Fruit fly (Drosophila melanogaster) whole organism, embryonic: ENCODE data around the gene CG42693.

ENCODE experiments used
- B-H1 ChIP-seq: fragments of 200-800 bp; sonication (Bioruptor generic); IDR thresholded peaks from 3 replicates; pipeline ENCODE4 v1.3.6; 2022; ENCODE audit warnings: missing biosample characterization, missing genetic modification characterization
- Blimp-1 ChIP-seq: fragments of 200-800 bp; sonication (Bioruptor generic); optimal IDR thresholded peaks from 3 replicates; lab custom pipeline; 2018; ENCODE audit warnings: missing biosample characterization, missing genetic modification characterization, mild to moderate bottlenecking, moderate library complexity, missing genetic modification reagents
- CG11695 ChIP-seq: fragments of 200-800 bp; sonication (Bioruptor generic); IDR thresholded peaks from 3 replicates; pipeline ENCODE4 v1.3.6; 2022; ENCODE audit warnings: missing biosample characterization, missing genetic modification characterization
- CG12155 ChIP-seq: fragments of 200-800 bp; sonication (Bioruptor generic); optimal IDR thresholded peaks from 3 replicates; lab custom pipeline; 2016; ENCODE audit warnings: missing biosample characterization, missing genetic modification characterization
- CG12744 ChIP-seq: fragments of 200-800 bp; sonication (Bioruptor generic); optimal IDR thresholded peaks from 2 replicates; lab custom pipeline; 2016; ENCODE audit warnings: missing biosample characterization, missing genetic modification characterization
- CG13287 ChIP-seq: fragments of 200-800 bp; sonication (Bioruptor generic); IDR thresholded peaks from 2 replicates; pipeline ENCODE4 v1.3.6; 2022; ENCODE audit warnings: missing biosample characterization, missing genetic modification characterization; ENCODE audit not compliant: partially characterized antibody
- CG14710 ChIP-seq: fragments of 200-800 bp; sonication (Bioruptor generic); optimal IDR thresholded peaks from 3 replicates; lab custom pipeline; 2019; ENCODE audit warnings: missing biosample characterization, mild to moderate bottlenecking, missing genetic modification characterization, moderate library complexity
- CG15073 ChIP-seq: fragments of 200-800 bp; sonication (Bioruptor generic); optimal IDR thresholded peaks from 2 replicates; lab custom pipeline; 2016; ENCODE audit warnings: missing biosample characterization, missing genetic modification characterization
- CG17359 ChIP-seq: fragments of 200-800 bp; sonication (Bioruptor generic); optimal IDR thresholded peaks from 3 replicates; lab custom pipeline; 2018; ENCODE audit warnings: missing biosample characterization, mild to moderate bottlenecking, missing genetic modification characterization, moderate library complexity
- CG17361 ChIP-seq: fragments of 200-800 bp; sonication (Bioruptor generic); IDR thresholded peaks from 3 replicates; pipeline ENCODE4 v1.3.6; 2022; ENCODE audit warnings: missing biosample characterization, missing genetic modification characterization
- CG17385 ChIP-seq: fragments of 200-800 bp; sonication (Bioruptor generic); optimal IDR thresholded peaks from 3 replicates; lab custom pipeline; 2018; ENCODE audit warnings: missing biosample characterization, mild to moderate bottlenecking, missing genetic modification characterization
- CG18599 ChIP-seq: fragments of 200-800 bp; sonication (Bioruptor generic); optimal IDR thresholded peaks from 3 replicates; lab custom pipeline; 2017; ENCODE audit warnings: missing biosample characterization, missing genetic modification characterization, mild to moderate bottlenecking, moderate library complexity, missing genetic modification reagents
- CG30403 ChIP-seq: fragments of 200-800 bp; sonication (Bioruptor generic); optimal IDR thresholded peaks from 3 replicates; lab custom pipeline; 2016; ENCODE audit warnings: missing biosample characterization, missing genetic modification characterization
- CG3065 ChIP-seq: fragments of 200-800 bp; sonication (Bioruptor generic); optimal IDR thresholded peaks from 2 replicates; lab custom pipeline; 2016; ENCODE audit warnings: missing biosample characterization, missing genetic modification characterization
- CG34422 ChIP-seq: fragments of 200-800 bp; sonication (Bioruptor generic); IDR thresholded peaks from 3 replicates; pipeline ENCODE4 v1.3.6; 2022; ENCODE audit warnings: missing biosample characterization, missing genetic modification characterization
- CG4424 ChIP-seq: fragments of 200-800 bp; sonication (Bioruptor generic); optimal IDR thresholded peaks from 3 replicates; lab custom pipeline; 2016; ENCODE audit warnings: missing biosample characterization, missing genetic modification characterization
- CG6175 ChIP-seq: fragments of 200-800 bp; sonication (Bioruptor generic); IDR thresholded peaks from 3 replicates; pipeline ENCODE4 v1.3.6; 2022; ENCODE audit warnings: missing biosample characterization, missing genetic modification characterization
- CG6272 ChIP-seq: fragments of 200-800 bp; sonication (Bioruptor generic); IDR thresholded peaks from 2 replicates; pipeline ENCODE4 v1.3.6; 2022; ENCODE audit warnings: missing biosample characterization, missing genetic modification characterization
- CG6854 ChIP-seq: fragments of 200-800 bp; sonication (Bioruptor generic); optimal IDR thresholded peaks from 3 replicates; lab custom pipeline; 2017; ENCODE audit warnings: missing biosample characterization, mild to moderate bottlenecking, missing genetic modification characterization
- CG7839 ChIP-seq: fragments of 200-800 bp; sonication (Bioruptor generic); optimal IDR thresholded peaks from 3 replicates; lab custom pipeline; 2018; ENCODE audit warnings: missing biosample characterization, mild to moderate bottlenecking, missing genetic modification characterization, moderate library complexity
- CG9215 ChIP-seq: fragments of 200-800 bp; sonication (Bioruptor generic); IDR thresholded peaks from 2 replicates; pipeline ENCODE4 v1.3.6; 2022; ENCODE audit warnings: missing biosample characterization, missing genetic modification characterization
- CG9932 ChIP-seq: fragments of 200-800 bp; sonication (Bioruptor generic); IDR thresholded peaks from 2 replicates; pipeline ENCODE4 v1.3.6; 2022; ENCODE audit warnings: missing biosample characterization, missing genetic modification characterization
- Deaf1 ChIP-seq: fragments of 200-800 bp; optimal IDR thresholded peaks from 3 replicates; lab custom pipeline; 2019; ENCODE audit warnings: missing biosample characterization, mild to moderate bottlenecking, missing genetic modification characterization, moderate library complexity
- Dek ChIP-seq: fragments of 200-800 bp; sonication (Bioruptor generic); optimal IDR thresholded peaks from 3 replicates; lab custom pipeline; 2019; ENCODE audit warnings: missing biosample characterization, mild to moderate bottlenecking, missing genetic modification characterization, moderate library complexity
- Doc2 ChIP-seq: fragments of 200-800 bp; sonication (Bioruptor generic); IDR thresholded peaks from 2 replicates; pipeline ENCODE4 v1.3.6; 2022; ENCODE audit warnings: missing biosample characterization, missing genetic modification characterization
- Drgx ChIP-seq: fragments of 200-800 bp; sonication (Bioruptor generic); IDR thresholded peaks from 2 replicates; pipeline ENCODE4 v1.3.6; 2022; ENCODE audit warnings: missing biosample characterization, missing genetic modification characterization
- Fer3 ChIP-seq: fragments of 200-800 bp; sonication (Bioruptor generic); optimal IDR thresholded peaks from 2 replicates; lab custom pipeline; 2018; ENCODE audit warnings: missing biosample characterization, mild to moderate bottlenecking, missing genetic modification characterization, moderate library complexity
- HLH54F ChIP-seq: fragments of 200-800 bp; sonication (Bioruptor generic); optimal IDR thresholded peaks from 3 replicates; lab custom pipeline; 2016; ENCODE audit warnings: missing biosample characterization, missing genetic modification characterization
- Hmr ChIP-seq: fragments of 200-800 bp; sonication (Bioruptor generic); optimal IDR thresholded peaks from 3 replicates; lab custom pipeline; 2017; ENCODE audit warnings: mild to moderate bottlenecking, missing biosample characterization, missing genetic modification reagents, missing genetic modification characterization
- MBD-R2 ChIP-seq: fragments of 200-800 bp; sonication (Bioruptor generic); IDR thresholded peaks from 2 replicates; pipeline ENCODE4 v1.3.6; 2022; ENCODE audit warnings: missing biosample characterization, missing genetic modification characterization
- NfI ChIP-seq: fragments of 200-800 bp; sonication (Bioruptor generic); optimal IDR thresholded peaks from 3 replicates; lab custom pipeline; 2018; ENCODE audit warnings: missing biosample characterization, mild to moderate bottlenecking, missing genetic modification characterization, moderate library complexity
- Ptx1 ChIP-seq: fragments of 200-800 bp; sonication (Bioruptor generic); IDR thresholded peaks from 2 replicates; pipeline ENCODE4 v1.3.6; 2022; ENCODE audit warnings: missing biosample characterization, missing genetic modification characterization
- Sox100B ChIP-seq: fragments of 200-800 bp; sonication (Bioruptor generic); optimal IDR thresholded peaks from 3 replicates; lab custom pipeline; 2018; ENCODE audit warnings: missing biosample characterization, mild to moderate bottlenecking, missing genetic modification characterization
- Xrp1 ChIP-seq: fragments of 200-800 bp; sonication (Bioruptor generic); IDR thresholded peaks from 2 replicates; pipeline ENCODE4 v1.3.6; 2022; ENCODE audit warnings: missing biosample characterization, missing genetic modification characterization
- cwo ChIP-seq: fragments of 200-800 bp; sonication (Bioruptor generic); optimal IDR thresholded peaks from 3 replicates; lab custom pipeline; 2017; ENCODE audit warnings: missing biosample characterization, missing genetic modification characterization, mild to moderate bottlenecking, moderate library complexity, missing genetic modification reagents
- dmrt11E ChIP-seq: fragments of 200-800 bp; sonication (Bioruptor generic); optimal IDR thresholded peaks from 3 replicates; lab custom pipeline; 2018; ENCODE audit warnings: missing biosample characterization, mild to moderate bottlenecking, missing genetic modification characterization, moderate library complexity
- dmrt99B ChIP-seq: fragments of 200-800 bp; sonication (Bioruptor generic); optimal IDR thresholded peaks from 2 replicates; lab custom pipeline; 2018; ENCODE audit warnings: missing biosample characterization, mild to moderate bottlenecking, missing genetic modification characterization, moderate library complexity
- gsb ChIP-seq: fragments of 200-800 bp; sonication (Bioruptor generic); IDR thresholded peaks from 2 replicates; pipeline ENCODE4 v1.3.6; 2022; ENCODE audit warnings: missing biosample characterization, missing genetic modification characterization
- mam ChIP-seq: fragments of 200-800 bp; sonication (Bioruptor generic); optimal IDR thresholded peaks from 3 replicates; lab custom pipeline; 2016; ENCODE audit warnings: missing biosample characterization, missing genetic modification characterization
- mirr ChIP-seq: fragments of 200-800 bp; sonication (Bioruptor generic); optimal IDR thresholded peaks from 3 replicates; lab custom pipeline; 2018; ENCODE audit warnings: missing biosample characterization, mild to moderate bottlenecking, missing genetic modification characterization
- nmo ChIP-seq: fragments of 200-800 bp; sonication (Bioruptor generic); optimal IDR thresholded peaks from 2 replicates; lab custom pipeline; 2018; ENCODE audit warnings: missing biosample characterization, mild to moderate bottlenecking, missing genetic modification characterization, moderate library complexity
- phol ChIP-seq: fragments of 200-800 bp; sonication (Bioruptor generic); optimal IDR thresholded peaks from 3 replicates; lab custom pipeline; 2018; ENCODE audit warnings: missing biosample characterization, mild to moderate bottlenecking, missing genetic modification characterization, moderate library complexity
- prd ChIP-seq, 3 experiments: fragments of >200 bp in 2 of 3; fragments of 200-800 bp in 1 of 3; sonication (Bioruptor generic) in 1 of 3; optimal IDR thresholded peaks in 2 of 3; IDR thresholded peaks in 1 of 3; 2 replicates in 2 of 3; 3 replicates in 1 of 3; pipeline versions ENCODE4 v1.3.6 to Lab custom; 2017 to 2022; ENCODE audit warnings: missing biosample characterization in 1 of 3, missing genetic modification characterization in 1 of 3
- pros ChIP-seq: fragments of 200-800 bp; sonication (Bioruptor generic); optimal IDR thresholded peaks from 3 replicates; lab custom pipeline; 2019; ENCODE audit warnings: missing biosample characterization, mild to moderate bottlenecking, missing genetic modification characterization, moderate library complexity
- sd ChIP-seq: fragments of 200-800 bp; sonication (Bioruptor generic); optimal IDR thresholded peaks from 3 replicates; lab custom pipeline; 2018; ENCODE audit warnings: missing biosample characterization, mild to moderate bottlenecking, missing genetic modification characterization, moderate library complexity
- sqz ChIP-seq: fragments of 200-800 bp; sonication (Bioruptor generic); optimal IDR thresholded peaks from 3 replicates; lab custom pipeline; 2018; ENCODE audit warnings: missing biosample characterization, mild to moderate bottlenecking, missing genetic modification characterization
- tgo ChIP-seq: fragments of 200-800 bp; sonication (Bioruptor generic); IDR thresholded peaks from 3 replicates; pipeline ENCODE4 v1.3.6; 2022; ENCODE audit warnings: missing biosample characterization, missing genetic modification characterization
- tna ChIP-seq: fragments of 200-800 bp; sonication (Bioruptor generic); IDR thresholded peaks from 2 replicates; pipeline ENCODE4 v1.3.6; 2022; ENCODE audit warnings: missing biosample characterization, missing genetic modification characterization; ENCODE audit not compliant: partially characterized antibody

The CG42693 gene

DNA sequence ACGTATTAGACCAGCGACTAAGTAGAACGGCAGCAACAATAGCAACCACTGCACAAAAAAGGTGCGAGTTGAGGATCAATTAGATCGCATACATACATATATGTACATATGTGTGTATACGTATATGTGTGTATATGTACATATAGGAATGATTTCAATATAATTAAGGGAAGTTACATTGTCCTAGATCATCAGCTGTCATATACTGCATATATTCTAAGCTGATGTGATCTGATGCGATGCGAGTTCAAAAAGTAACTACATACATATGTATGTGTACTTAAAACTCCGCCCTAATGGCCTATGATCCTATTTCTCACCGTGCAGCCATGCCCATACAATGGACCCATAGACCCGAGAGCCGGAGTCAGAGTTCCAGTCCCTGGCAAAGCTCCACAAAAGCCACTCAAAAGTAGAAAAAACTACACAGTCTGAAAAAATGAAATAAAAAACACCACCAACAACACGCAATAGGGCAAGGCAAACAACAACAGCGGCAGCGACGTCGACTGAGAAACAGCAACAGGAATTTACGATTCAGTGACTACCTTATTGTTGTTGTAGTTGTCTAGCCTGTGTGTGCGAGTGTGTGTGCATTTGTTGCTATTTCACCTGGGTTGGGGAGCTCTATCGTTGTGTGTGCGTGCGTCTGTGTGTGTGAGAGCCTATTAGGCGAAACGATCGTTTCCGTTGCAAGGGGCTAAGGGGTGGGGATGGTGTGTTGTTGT, 15.2 kb upstream of the CG42693 start (continued):
- no peak for TF ChIP-seq CG3065
- 0 out of 3 replicates have a peak, but pooled peaks have one; percentile 7 for TF ChIP-seq CG34422 (GFP tag; lab: Robert Waterston, UW)
- peak; percentile 47; the same call in 1 of the 2 replicates for TF ChIP-seq Drgx (GFP tag; lab: Robert Waterston, UW)
- TF ChIP-seq CG6272 (GFP tag; lab: Robert Waterston, UW), result no peak
- peak; percentile 6 for TF ChIP-seq Sox100B (GFP tag; lab: Kevin White, UChicago)
- TF ChIP-seq mirr, result no peak
- peak; percentile 79 for TF ChIP-seq sqz
- TF ChIP-seq CG30403 (GFP tag; lab: Kevin White, UChicago), result peak; percentile 45
- TF ChIP-seq CG6175 (GFP tag; lab: Robert Waterston, UW), result 0 out of 3 replicates have a peak, but pooled peaks have one; percentile 14
- TF ChIP-seq CG9932 (GFP tag; lab: Robert Waterston, UW), result peak; percentile 7; the same call in 1 of the 2 replicates
- peak; percentile 27 for TF ChIP-seq CG18599 (GFP tag; lab: Kevin White, UChicago)
- peak; percentile 52; the same call in 1 of the 3 replicates for TF ChIP-seq CG17361 (GFP tag; lab: Robert Waterston, UW)
- peak; percentile 4 for TF ChIP-seq Hmr (GFP tag; lab: Kevin White, UChicago)
- TF ChIP-seq tna, result no peak
- TF ChIP-seq mam (GFP tag; lab: Kevin White, UChicago), result no peak
- peak; percentile 42; the same call in 2 of the 3 replicates for TF ChIP-seq CG11695 (GFP tag; lab: Robert Waterston, UW)
- no peak for TF ChIP-seq Doc2
- TF ChIP-seq CG13287 (GFP tag; lab: Robert Waterston, UW), result no peak
- TF ChIP-seq MBD-R2, result no peak
- TF ChIP-seq CG6854 (GFP tag; lab: Kevin White, UChicago), result no peak
- TF ChIP-seq B-H1 (GFP tag; lab: Robert Waterston, UW), result no peak
- no peak for TF ChIP-seq CG12744 (GFP tag; lab: Kevin White, UChicago)
- peak; percentile 53 for TF ChIP-seq Deaf1 (tag; lab: Kevin White, UChicago)
- TF ChIP-seq CG14710, result peak; percentile 31
- TF ChIP-seq gsb (GFP tag; lab: Robert Waterston, UW), result no peak
- peak; percentile 34 for TF ChIP-seq CG7839 (tag; lab: Kevin White, UChicago)
- peak; percentile 3 for TF ChIP-seq CG17359 (tag; lab: Kevin White, UChicago)
- TF ChIP-seq Dek, result peak; percentile 2
- TF ChIP-seq CG17385 (GFP tag; lab: Kevin White, UChicago), result no peak
- peak; percentile 50 for TF ChIP-seq phol
- TF ChIP-seq NfI (GFP tag; lab: Kevin White, UChicago), result no peak
- peak; percentile 78 for TF ChIP-seq sd (tag; lab: Kevin White, UChicago)
- peak; percentile 41; the same call in 1 of the 2 replicates for TF ChIP-seq CG9215
- peak; percentile 47 for TF ChIP-seq nmo (GFP tag; lab: Kevin White, UChicago)
- TF ChIP-seq CG15073 (GFP tag; lab: Kevin White, UChicago), result no peak
- TF ChIP-seq Xrp1 (GFP tag; lab: Robert Waterston, UW), result peak; percentile 28; the same call in 1 of the 2 replicates
- TF ChIP-seq Fer3, result peak; percentile 39
- TF ChIP-seq prd (optimal IDR thresholded peaks at IDR 0.05; lab: Kevin White, UChicago), result no peak
- TF ChIP-seq prd (GFP tag; IDR thresholded peaks at IDR 0.05; lab: Robert Waterston, UW), result peak; percentile 36; the same call in 1 of the 3 replicates
- peak; percentile 8 for TF ChIP-seq CG4424
- peak; percentile 35; the same call in 1 of the 2 replicates for TF ChIP-seq Ptx1 (GFP tag; lab: Robert Waterston, UW)
- no peak for TF ChIP-seq HLH54F (GFP tag; lab: Kevin White, UChicago)
- TF ChIP-seq dmrt99B (tag; lab: Kevin White, UChicago), result peak; percentile 21
- TF ChIP-seq Blimp-1 (GFP tag; lab: Kevin White, UChicago), result peak; percentile 34
- peak; percentile 46 for TF ChIP-seq pros (GFP tag; lab: Kevin White, UChicago)
- peak; percentile 24 for TF ChIP-seq dmrt11E
- peak; percentile 3 for TF ChIP-seq cwo (GFP tag; lab: Kevin White, UChicago)
- TF ChIP-seq tgo (GFP tag; lab: Robert Waterston, UW), result no peak; the same call in 2 of the 3 replicates
- peak; percentile 17 for TF ChIP-seq CG12155 (GFP tag; lab: Kevin White, UChicago)
